Worm (Caenorhabditis elegans) whole organism, midembryonic: ENCODE measurements around the gene R02D3.8.

ENCODE experiments used
- T22C8.4 ChIP-seq: fragments of 200-800 bp; sonication (Bioruptor generic); IDR thresholded peaks from 2 replicates; pipeline ENCODE4 v1.3.6; 2022; ENCODE audit warnings: missing genetic modification characterization, missing compliant biosample characterization
- cog-1 ChIP-seq: sonication (generic microtip); optimal IDR thresholded peaks from 2 replicates; lab custom pipeline; 2016; ENCODE audit warnings: missing genetic modification characterization, missing compliant biosample characterization
- flt-1 ChIP-seq: fragments of 200-800 bp; sonication (Bioruptor generic); IDR thresholded peaks from 2 replicates; pipeline ENCODE4 v1.3.6; 2022; ENCODE audit warnings: missing genetic modification characterization, missing compliant biosample characterization
- klf-2 ChIP-seq: fragments of 200-800 bp; sonication (Bioruptor generic); conservative IDR thresholded peaks from 2 replicates; pipeline ENCODE4 v1.3.6; 2022; ENCODE audit warnings: missing genetic modification reagents, missing genetic modification characterization, missing compliant biosample characterization
- med-1 ChIP-seq: sonication (generic microtip); optimal IDR thresholded peaks from 2 replicates; lab custom pipeline; 2017; ENCODE audit warnings: missing genetic modification characterization, mild to moderate bottlenecking, missing compliant biosample characterization, antibody characterized with exemption, missing genetic modification reagents; ENCODE audit not compliant: insufficient read depth
- ref-1 ChIP-seq: fragments of 200-800 bp; sonication (Bioruptor generic); conservative IDR thresholded peaks from 2 replicates; pipeline ENCODE4 v1.3.6; 2022; ENCODE audit warnings: missing genetic modification reagents, missing genetic modification characterization, missing compliant biosample characterization
- tab-1 ChIP-seq: fragments of 200-800 bp; sonication (Bioruptor generic); IDR thresholded peaks from 2 replicates; pipeline ENCODE4 v1.3.6; 2022; ENCODE audit warnings: missing genetic modification characterization, missing compliant biosample characterization
- ztf-23 ChIP-seq: fragments of 200-800 bp; sonication (Bioruptor generic); IDR thresholded peaks from 2 replicates; pipeline ENCODE4 v1.3.6; 2022; ENCODE audit warnings: missing genetic modification reagents, missing genetic modification characterization, missing compliant biosample characterization
- ztf-29 ChIP-seq: fragments of 200-800 bp; sonication (Bioruptor generic); IDR thresholded peaks from 2 replicates; pipeline ENCODE4 v1.3.6; 2022; ENCODE audit warnings: missing genetic modification reagents, missing genetic modification characterization, missing compliant biosample characterization

Gene R02D3.8

DNA sequence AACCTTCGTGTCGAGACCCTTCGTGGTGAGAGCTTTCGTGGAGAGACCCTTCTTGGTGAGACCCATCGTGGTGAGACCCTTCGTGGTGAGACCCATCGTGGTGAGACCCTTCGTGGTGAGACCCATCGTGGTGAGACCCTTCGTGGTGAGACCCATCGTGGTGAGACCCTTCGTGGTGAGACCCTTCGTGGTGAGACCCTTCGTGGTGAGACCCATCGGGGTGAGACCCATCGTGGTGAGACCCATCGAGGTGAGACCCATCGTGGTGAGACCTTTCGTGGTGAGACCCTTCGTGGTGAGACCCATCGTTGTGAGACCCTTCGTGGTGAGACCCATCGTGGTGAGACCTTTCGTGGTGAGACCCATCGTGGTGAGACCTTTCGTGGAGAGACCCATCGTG, 24.2 kb upstream of the R02D3.8 start:
- TF ChIP-seq ztf-23 (GFP tag; lab: Robert Waterston, UW), result peak; percentile 38; the same call in 1 of the 2 replicates

DNA sequence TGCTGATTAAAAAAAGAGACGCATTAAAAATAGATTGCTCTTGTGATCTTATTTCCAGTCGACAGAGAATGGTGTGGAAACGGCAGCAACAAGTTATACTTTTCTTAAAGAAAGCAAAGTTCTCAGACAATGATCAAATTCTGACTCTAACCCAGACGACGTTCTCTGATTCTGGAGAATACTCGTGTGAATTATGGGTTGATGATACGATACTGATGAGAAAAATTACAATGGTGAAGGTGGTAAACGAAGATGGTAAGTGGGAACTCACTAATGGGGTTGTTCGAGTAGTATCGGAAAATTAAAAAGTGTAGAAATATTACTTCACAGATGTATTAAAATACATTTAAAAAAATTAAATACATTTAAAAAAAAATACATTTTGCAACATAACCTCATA, 21.3 kb upstream of the R02D3.8 start:
- no peak for TF ChIP-seq cog-1 (tag; lab: Kevin White, UChicago)
- TF ChIP-seq ref-1 (GFP tag; lab: Robert Waterston, UW), result no peak
- no peak for TF ChIP-seq tab-1 (GFP tag; lab: Robert Waterston, UW)
- TF ChIP-seq ztf-29 (GFP tag; lab: Robert Waterston, UW), result no peak
- TF ChIP-seq ztf-23 (GFP tag; lab: Robert Waterston, UW), result no peak
- TF ChIP-seq flt-1 (GFP tag; lab: Robert Waterston, UW), result no peak
- TF ChIP-seq med-1, result no peak
- no peak for TF ChIP-seq klf-2 (GFP tag; lab: Robert Waterston, UW)
- no peak for TF ChIP-seq T22C8.4

DNA sequence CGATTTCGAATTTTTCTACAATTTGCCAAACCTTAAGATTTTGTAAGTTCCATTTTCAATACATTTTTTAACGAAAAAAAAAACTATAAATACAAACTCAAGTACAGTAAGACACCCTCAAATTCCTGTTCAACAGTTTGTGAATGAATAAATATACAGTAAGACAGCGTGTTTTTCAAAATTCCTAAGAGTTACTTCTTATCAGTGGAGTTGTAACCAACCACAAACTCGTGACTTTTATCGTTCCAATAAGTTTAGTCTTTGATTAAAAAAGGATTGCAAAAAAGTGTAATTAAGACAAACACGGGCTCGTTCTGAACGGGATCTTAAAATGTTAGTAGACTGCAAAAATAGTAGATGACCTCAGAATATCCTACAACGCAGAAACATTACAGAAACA, 18.1 kb upstream of the R02D3.8 start:
- TF ChIP-seq ref-1 (GFP tag; lab: Robert Waterston, UW) (no peak), med-1 (no peak), tab-1 (GFP tag; lab: Robert Waterston, UW) (no peak), flt-1 (GFP tag; lab: Robert Waterston, UW) (no peak), ztf-23 (GFP tag; lab: Robert Waterston, UW) (no peak), ztf-29 (GFP tag; lab: Robert Waterston, UW) (no peak), klf-2 (GFP tag; lab: Robert Waterston, UW) (no peak)

DNA sequence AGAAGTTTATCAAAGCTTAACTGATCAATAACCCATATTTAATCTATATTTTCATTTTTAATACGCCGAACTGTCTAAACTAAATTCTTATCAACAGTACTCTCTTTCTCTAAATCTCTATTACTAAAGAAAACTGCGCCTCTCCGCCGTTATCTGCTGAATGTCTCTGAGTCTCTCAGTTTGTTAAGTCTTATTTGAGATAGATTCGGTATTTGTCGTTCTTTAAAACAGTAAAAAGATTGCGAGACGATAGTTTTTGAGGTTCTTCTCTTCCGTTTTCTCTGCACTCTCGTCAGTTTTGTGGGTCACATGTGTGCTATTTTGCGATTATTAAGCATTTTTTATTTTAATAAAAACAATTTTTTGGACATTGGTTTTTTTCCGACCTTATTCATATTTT, 17.2 kb upstream of the R02D3.8 start, which contains the start of gene sma-10:
sma-10 (plus strand) TSS at position 236 of the 400 bp plus-strand sequence.
- TF ChIP-seq ztf-29 (GFP tag; lab: Robert Waterston, UW), result no peak
- TF ChIP-seq klf-2 (GFP tag; lab: Robert Waterston, UW), result no peak
- no peak for TF ChIP-seq ref-1 (GFP tag; lab: Robert Waterston, UW)
- no peak for TF ChIP-seq cog-1 (tag; lab: Kevin White, UChicago)
- no peak for TF ChIP-seq flt-1 (GFP tag; lab: Robert Waterston, UW)
- no peak for TF ChIP-seq tab-1 (GFP tag; lab: Robert Waterston, UW)
- TF ChIP-seq ztf-23 (GFP tag; lab: Robert Waterston, UW), result no peak
- TF ChIP-seq T22C8.4, result no peak
- TF ChIP-seq med-1, result no peak

DNA sequence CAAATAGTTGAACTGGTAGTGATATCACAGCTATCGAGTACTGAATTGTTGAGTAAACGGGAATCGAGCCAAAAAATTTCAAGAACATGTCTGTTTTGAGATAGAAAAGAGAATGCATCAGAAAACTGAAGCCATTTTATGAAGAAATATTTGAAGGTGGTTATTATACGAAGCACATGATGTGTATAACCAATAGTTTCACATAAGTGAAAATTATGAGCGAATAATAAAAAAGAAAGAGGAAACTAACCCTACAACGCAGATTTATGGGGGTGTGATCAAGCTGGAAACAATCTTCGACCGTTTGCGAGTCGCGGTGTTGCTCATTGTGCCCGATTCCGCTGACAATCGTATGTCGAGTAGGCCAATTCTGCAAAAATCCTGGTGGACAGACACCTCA, 16.3 kb upstream of the R02D3.8 start, which contains the start of gene srh-282:
srh-282 (minus strand) TSS at position 101 of the 400 bp plus-strand sequence.
- TF ChIP-seq flt-1 (GFP tag; lab: Robert Waterston, UW), result no peak
- TF ChIP-seq tab-1 (GFP tag; lab: Robert Waterston, UW), result no peak
- TF ChIP-seq ztf-23 (GFP tag; lab: Robert Waterston, UW), result no peak
- TF ChIP-seq klf-2 (GFP tag; lab: Robert Waterston, UW), result no peak
- no peak for TF ChIP-seq ref-1 (GFP tag; lab: Robert Waterston, UW)
- TF ChIP-seq cog-1 (tag; lab: Kevin White, UChicago), result no peak
- no peak for TF ChIP-seq T22C8.4

- no peak for TF ChIP-seq tab-1 (GFP tag; lab: Robert Waterston, UW)
- no peak for TF ChIP-seq klf-2 (GFP tag; lab: Robert Waterston, UW)
- no peak for TF ChIP-seq ref-1 (GFP tag; lab: Robert Waterston, UW)
- no peak for TF ChIP-seq cog-1 (tag; lab: Kevin White, UChicago)
- TF ChIP-seq flt-1 (GFP tag; lab: Robert Waterston, UW), result no peak
- TF ChIP-seq med-1, result no peak
- no peak for TF ChIP-seq ztf-29 (GFP tag; lab: Robert Waterston, UW)
- TF ChIP-seq T22C8.4, result no peak
- no peak for TF ChIP-seq ztf-23 (GFP tag; lab: Robert Waterston, UW)
Measured at ce11 chrIV:269107-269506, 12.1 kb upstream of the R02D3.8 start, which contains the start of gene T21D12.11. Gene T21D12.11, plus strand, starts transcription at chrIV:269407.

DNA sequence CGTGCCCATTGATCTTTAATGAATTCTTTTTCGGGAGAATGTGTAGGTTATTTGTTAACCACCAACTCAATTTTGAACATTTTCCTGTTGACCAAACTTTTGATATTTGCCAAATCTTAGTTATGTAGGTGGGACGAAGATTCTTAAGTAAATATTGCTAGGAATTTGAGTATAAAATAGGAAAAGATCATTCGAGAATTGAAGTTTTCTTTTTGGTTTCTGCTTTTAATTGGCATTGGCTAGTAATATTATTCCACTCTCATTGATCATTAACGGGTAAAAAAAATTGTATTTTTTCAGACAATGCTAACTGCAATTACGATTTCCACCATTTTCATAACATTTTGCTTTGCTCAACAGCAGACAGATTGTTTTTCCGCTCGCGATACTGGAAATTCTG, 9.1 kb upstream of the R02D3.8 start, which contains the start of gene T21D12.12:
T21D12.12 (plus strand) TSS at position 301 of the 400 bp plus-strand sequence.
- TF ChIP-seq cog-1 (tag; lab: Kevin White, UChicago) (no peak), tab-1 (GFP tag; lab: Robert Waterston, UW) (no peak), flt-1 (GFP tag; lab: Robert Waterston, UW) (no peak), T22C8.4 (no peak), med-1 (no peak), klf-2 (GFP tag; lab: Robert Waterston, UW) (no peak), ztf-23 (GFP tag; lab: Robert Waterston, UW) (no peak), ztf-29 (GFP tag; lab: Robert Waterston, UW) (no peak), ref-1 (GFP tag; lab: Robert Waterston, UW) (no peak)

- TF ChIP-seq T22C8.4, result peak; percentile 59
- TF ChIP-seq flt-1 (GFP tag; lab: Robert Waterston, UW), result no peak
Measured at ce11 chrIV:264182-264709, 7.2 kb upstream of the R02D3.8 start, which contains the start of gene pat-6. Gene pat-6, minus strand, starts transcription at chrIV:264232.

DNA sequence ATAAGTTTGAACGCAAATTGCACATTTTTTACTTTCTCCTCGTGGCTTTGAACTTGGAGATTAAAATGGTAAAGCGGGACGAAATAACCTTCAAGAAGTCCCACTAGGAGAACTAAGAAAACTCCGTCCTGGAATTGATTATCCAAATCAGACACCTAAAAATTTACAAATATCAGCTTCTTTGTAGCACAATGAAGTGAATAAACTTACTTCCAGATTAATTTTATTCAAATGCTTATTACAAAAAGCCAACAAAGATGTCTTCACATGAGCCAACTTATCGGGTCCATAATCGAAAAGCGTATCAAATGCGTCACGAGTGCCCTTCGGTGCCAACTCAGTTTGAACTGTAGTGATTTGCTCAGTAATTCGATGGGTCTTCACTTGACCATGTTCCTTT, 5.5 kb upstream of the R02D3.8 start:
- TF ChIP-seq ztf-23 (GFP tag; lab: Robert Waterston, UW), result no peak
- TF ChIP-seq klf-2 (GFP tag; lab: Robert Waterston, UW), result no peak
- TF ChIP-seq flt-1 (GFP tag; lab: Robert Waterston, UW), result no peak
- TF ChIP-seq ztf-29 (GFP tag; lab: Robert Waterston, UW), result no peak
- TF ChIP-seq cog-1 (tag; lab: Kevin White, UChicago), result no peak

ce11 chrIV:261607-262006, 4.6 kb upstream of the R02D3.8 start, which contains the start of gene pqbp-1.1:
Gene pqbp-1.1, minus strand, starts transcription at chrIV:261683.
- TF ChIP-seq ref-1 (GFP tag; lab: Robert Waterston, UW), result no peak
- TF ChIP-seq flt-1 (GFP tag; lab: Robert Waterston, UW), result 0 out of 2 replicates have a peak, but pooled peaks have one; percentile 59
- TF ChIP-seq med-1, result no peak
- peak; percentile 42; the same call in 1 of the 2 replicates for TF ChIP-seq T22C8.4
